Fruit fly (Drosophila melanogaster) ovary, adult (tissue): ENCODE results near the gene pbl.

Experiments used
- CG17801 ChIP-seq: fragments of 200-800 bp; optimal IDR thresholded peaks from 2 replicates; lab custom pipeline; 2019; ENCODE audit warnings: missing biosample characterization, mild to moderate bottlenecking, missing genetic modification characterization, moderate library complexity; ENCODE audit not compliant: partially characterized antibody

Gene pbl

DNA sequence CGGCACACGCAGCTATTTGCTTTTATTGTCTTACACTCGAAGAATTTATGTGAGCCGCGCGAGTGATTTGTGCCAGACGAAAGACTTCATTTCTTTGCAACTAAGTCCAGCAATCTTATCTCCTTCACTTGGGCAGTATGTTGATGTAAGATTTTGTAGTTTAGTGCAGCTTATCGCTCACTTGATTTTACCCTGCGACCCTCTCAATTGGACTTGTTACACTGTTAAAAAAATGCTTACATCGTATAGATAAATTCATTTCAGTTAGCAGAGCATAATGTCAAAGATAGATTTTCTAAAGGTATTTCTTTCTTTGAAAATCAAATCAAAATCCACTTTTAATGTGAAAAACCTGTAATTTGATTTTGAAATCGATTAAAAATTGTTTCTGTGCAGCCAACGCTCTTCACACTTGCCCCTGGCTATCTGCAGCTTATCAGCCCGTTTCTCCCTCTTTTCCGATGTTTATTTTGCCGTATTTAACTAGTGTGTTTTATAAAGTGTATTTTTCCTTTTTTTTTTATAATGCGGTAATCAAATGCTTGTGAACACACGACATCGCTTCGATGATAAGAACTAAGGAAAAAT, 60.9 kb downstream of the pbl start:
- peak; percentile 23 for TF ChIP-seq CG17801 (GFP tag; lab: Kevin White, UChicago)

DNA sequence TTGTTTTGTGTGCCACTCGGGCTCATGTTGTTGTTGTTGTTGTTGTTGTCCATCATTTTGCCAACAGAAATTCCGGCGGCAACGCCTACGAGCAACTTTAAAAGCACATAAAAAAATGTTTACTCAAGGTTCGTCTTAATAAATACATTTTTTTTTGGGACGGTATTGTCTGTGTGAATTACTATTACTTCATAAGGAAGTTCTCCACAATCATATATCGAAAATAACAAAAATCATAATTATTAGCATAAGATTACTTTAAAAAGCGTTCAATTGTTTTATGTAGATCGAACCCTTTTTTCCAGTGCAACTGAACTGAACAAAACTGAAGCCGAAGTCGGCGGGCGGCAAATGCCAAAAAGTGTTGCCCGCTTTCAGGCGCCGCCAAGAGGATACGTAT, 63.1 kb downstream of the pbl start:
- TF ChIP-seq CG17801 (GFP tag; lab: Kevin White, UChicago), result no peak

DNA sequence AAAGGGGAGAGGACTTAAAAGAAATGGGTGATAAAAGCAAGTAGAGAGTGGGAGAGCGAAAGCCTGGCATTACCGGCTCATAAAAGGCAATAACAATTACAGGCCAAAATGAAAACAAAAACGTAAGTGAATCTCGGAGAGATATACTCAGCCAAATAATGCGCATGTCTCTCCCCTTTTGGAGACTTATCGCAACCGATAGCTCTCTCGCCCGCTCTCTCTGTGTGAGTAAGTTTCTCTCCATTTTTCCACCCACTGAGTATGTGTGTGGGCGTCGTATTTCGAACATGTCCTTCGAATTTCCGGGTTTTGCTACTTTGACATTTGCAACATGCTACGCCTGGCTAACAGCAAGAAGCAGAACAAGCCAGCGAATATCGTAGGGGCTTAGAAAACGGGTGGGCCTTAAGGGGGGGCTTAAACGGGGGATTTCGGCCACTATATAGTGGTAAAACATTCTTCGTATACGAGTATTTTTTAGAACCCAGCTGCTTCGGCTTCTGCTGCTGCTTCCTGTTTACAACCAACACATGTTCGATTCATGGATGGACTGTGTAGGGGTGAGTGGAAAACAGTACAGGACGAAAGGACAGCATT, 64.0 kb downstream of the pbl start:
- no peak for TF ChIP-seq CG17801 (GFP tag; lab: Kevin White, UChicago)
